Worm (Caenorhabditis elegans): ENCODE data around the gene igcm-2.

ce11 chrX:6371192-6372116 is 19.9 kb downstream of the igcm-2 start:
- TF ChIP-seq ref-2 (tag; optimal IDR thresholded peaks at IDR 0.05): peak; percentile 48
- TF ChIP-seq ama-1 (optimal IDR thresholded peaks at IDR 0.05): no peak
- TF ChIP-seq ztf-16 (tag; optimal IDR thresholded peaks at IDR 0.05): peak; percentile 61

Measured in whole organism, late embryonic.